Fruit fly (Drosophila melanogaster) whole organism, embryonic: ENCODE data around the gene eys.

Experiments
- Abd-B ChIP-seq: fragments of 200-800 bp; sonication (Bioruptor generic); optimal IDR thresholded peaks from 2 replicates; lab custom pipeline; 2018; ENCODE audit warnings: missing biosample characterization, mild to moderate bottlenecking, missing genetic modification characterization, moderate library complexity
- CG10267 ChIP-seq: fragments of 200-800 bp; sonication (Bioruptor generic); optimal IDR thresholded peaks from 2 replicates; lab custom pipeline; 2018; ENCODE audit warnings: missing biosample characterization, mild to moderate bottlenecking, missing genetic modification characterization, moderate library complexity
- CG11695 ChIP-seq: fragments of 200-800 bp; sonication (Bioruptor generic); IDR thresholded peaks from 3 replicates; pipeline ENCODE4 v1.3.6; 2022; ENCODE audit warnings: missing biosample characterization, missing genetic modification characterization
- CG12071 ChIP-seq: fragments of 200-800 bp; sonication (Bioruptor generic); optimal IDR thresholded peaks from 3 replicates; lab custom pipeline; 2018; ENCODE audit warnings: missing biosample characterization, mild to moderate bottlenecking, missing genetic modification characterization
- CG13296 ChIP-seq: fragments of 200-800 bp; sonication (Bioruptor generic); optimal IDR thresholded peaks from 3 replicates; lab custom pipeline; 2018; ENCODE audit warnings: missing biosample characterization, mild to moderate bottlenecking, missing genetic modification characterization
- CG13424 ChIP-seq: fragments of 200-800 bp; sonication (Bioruptor generic); optimal IDR thresholded peaks from 2 replicates; lab custom pipeline; 2019; ENCODE audit warnings: missing biosample characterization, mild to moderate bottlenecking, missing genetic modification characterization, moderate library complexity
- CG13775 ChIP-seq: fragments of 200-800 bp; sonication (Bioruptor generic); optimal IDR thresholded peaks from 3 replicates; lab custom pipeline; 2017; ENCODE audit warnings: missing biosample characterization, mild to moderate bottlenecking, missing genetic modification characterization
- CG14050 ChIP-seq: fragments of 200-800 bp; sonication (Bioruptor generic); IDR thresholded peaks from 3 replicates; pipeline ENCODE4 v1.3.6; 2022; ENCODE audit warnings: missing biosample characterization, missing genetic modification characterization
- CG15479 ChIP-seq: fragments of 200-800 bp; sonication (Bioruptor generic); optimal IDR thresholded peaks from 3 replicates; lab custom pipeline; 2019; ENCODE audit warnings: missing biosample characterization, mild to moderate bottlenecking, missing genetic modification characterization, moderate library complexity
- CG17385 ChIP-seq: fragments of 200-800 bp; sonication (Bioruptor generic); optimal IDR thresholded peaks from 3 replicates; lab custom pipeline; 2018; ENCODE audit warnings: missing biosample characterization, mild to moderate bottlenecking, missing genetic modification characterization
- CG17829 ChIP-seq: fragments of 200-800 bp; optimal IDR thresholded peaks from 2 replicates; lab custom pipeline; 2019; ENCODE audit warnings: missing biosample characterization, mild to moderate bottlenecking, missing genetic modification characterization, moderate library complexity
- CG18599 ChIP-seq: fragments of 200-800 bp; sonication (Bioruptor generic); optimal IDR thresholded peaks from 3 replicates; lab custom pipeline; 2017; ENCODE audit warnings: missing biosample characterization, missing genetic modification characterization, mild to moderate bottlenecking, moderate library complexity, missing genetic modification reagents
- CG30403 ChIP-seq: fragments of 200-800 bp; sonication (Bioruptor generic); optimal IDR thresholded peaks from 3 replicates; lab custom pipeline; 2016; ENCODE audit warnings: missing biosample characterization, missing genetic modification characterization
- CG31441 ChIP-seq: fragments of 200-800 bp; sonication (Bioruptor generic); IDR thresholded peaks from 2 replicates; pipeline ENCODE4 v1.3.6; 2022; ENCODE audit warnings: missing biosample characterization, missing genetic modification characterization
- CG32532 ChIP-seq: fragments of 200-800 bp; sonication (Bioruptor generic); IDR thresholded peaks from 2 replicates; pipeline ENCODE4 v1.3.6; 2022; ENCODE audit warnings: missing biosample characterization, missing genetic modification characterization
- CG34376 ChIP-seq: fragments of 200-800 bp; sonication (Bioruptor generic); optimal IDR thresholded peaks from 2 replicates; lab custom pipeline; 2018; ENCODE audit warnings: missing biosample characterization, mild to moderate bottlenecking, missing genetic modification characterization
- CG3726 ChIP-seq: fragments of 200-800 bp; sonication (Bioruptor generic); IDR thresholded peaks from 3 replicates; pipeline ENCODE4, ENCODE4 v1.3.6; 2022; ENCODE audit warnings: missing biosample characterization, missing genetic modification characterization
- CG4424 ChIP-seq: fragments of 200-800 bp; sonication (Bioruptor generic); optimal IDR thresholded peaks from 3 replicates; lab custom pipeline; 2016; ENCODE audit warnings: missing biosample characterization, missing genetic modification characterization
- CG4707 ChIP-seq: fragments of 200-800 bp; sonication (Bioruptor generic); optimal IDR thresholded peaks from 2 replicates; lab custom pipeline; 2018; ENCODE audit warnings: missing biosample characterization, mild to moderate bottlenecking, missing genetic modification characterization, moderate library complexity
- CG8089 ChIP-seq: fragments of 200-800 bp; sonication (Bioruptor generic); optimal IDR thresholded peaks from 3 replicates; lab custom pipeline; 2016; ENCODE audit warnings: missing biosample characterization, missing genetic modification characterization
- CG9727 ChIP-seq: fragments of 200-800 bp; sonication (Bioruptor generic); optimal IDR thresholded peaks from 3 replicates; lab custom pipeline; 2017; ENCODE audit warnings: missing biosample characterization, mild to moderate bottlenecking, missing genetic modification characterization
- CG9797 ChIP-seq: fragments of 200-800 bp; sonication (Bioruptor generic); optimal IDR thresholded peaks from 3 replicates; lab custom pipeline; 2018; ENCODE audit warnings: missing biosample characterization, mild to moderate bottlenecking, missing genetic modification characterization
- CHES-1-like ChIP-seq: fragments of 200-800 bp; sonication (Bioruptor generic); optimal IDR thresholded peaks from 2 replicates; lab custom pipeline; 2016; ENCODE audit warnings: missing biosample characterization, missing genetic modification characterization
- CoRest ChIP-seq: fragments of 200-800 bp; sonication (Bioruptor generic); optimal IDR thresholded peaks from 3 replicates; lab custom pipeline; 2018; ENCODE audit warnings: missing biosample characterization, mild to moderate bottlenecking, missing genetic modification characterization, moderate library complexity
- D19B ChIP-seq: fragments of 200-800 bp; sonication (Bioruptor generic); optimal IDR thresholded peaks from 2 replicates; lab custom pipeline; 2017; ENCODE audit warnings: missing biosample characterization, mild to moderate bottlenecking, missing genetic modification characterization
- Deaf1 ChIP-seq: fragments of 200-800 bp; optimal IDR thresholded peaks from 3 replicates; lab custom pipeline; 2019; ENCODE audit warnings: missing biosample characterization, mild to moderate bottlenecking, missing genetic modification characterization, moderate library complexity
- Hmr ChIP-seq: fragments of 200-800 bp; sonication (Bioruptor generic); optimal IDR thresholded peaks from 3 replicates; lab custom pipeline; 2017; ENCODE audit warnings: mild to moderate bottlenecking, missing biosample characterization, missing genetic modification reagents, missing genetic modification characterization
- MESR4 ChIP-seq: fragments of 200-800 bp; sonication (Bioruptor generic); optimal IDR thresholded peaks from 2 replicates; lab custom pipeline; 2018; ENCODE audit warnings: missing biosample characterization, mild to moderate bottlenecking, missing genetic modification characterization, moderate library complexity
- NfI ChIP-seq: fragments of 200-800 bp; sonication (Bioruptor generic); optimal IDR thresholded peaks from 3 replicates; lab custom pipeline; 2018; ENCODE audit warnings: missing biosample characterization, mild to moderate bottlenecking, missing genetic modification characterization, moderate library complexity
- Oli ChIP-seq: fragments of 200-800 bp; sonication (Bioruptor generic); optimal IDR thresholded peaks from 2 replicates; lab custom pipeline; 2018; ENCODE audit warnings: missing biosample characterization, mild to moderate bottlenecking, missing genetic modification characterization, moderate library complexity
- Ptx1 ChIP-seq: fragments of 200-800 bp; sonication (Bioruptor generic); IDR thresholded peaks from 2 replicates; pipeline ENCODE4 v1.3.6; 2022; ENCODE audit warnings: missing biosample characterization, missing genetic modification characterization
- Xbp1 ChIP-seq: fragments of 200-800 bp; sonication (Bioruptor generic); optimal IDR thresholded peaks from 3 replicates; lab custom pipeline; 2016; ENCODE audit warnings: missing biosample characterization, mild to moderate bottlenecking, missing genetic modification characterization
- Xrp1 ChIP-seq: fragments of 200-800 bp; sonication (Bioruptor generic); IDR thresholded peaks from 2 replicates; pipeline ENCODE4 v1.3.6; 2022; ENCODE audit warnings: missing biosample characterization, missing genetic modification characterization
- YL-1 ChIP-seq: fragments of 200-800 bp; sonication (Bioruptor generic); optimal IDR thresholded peaks from 3 replicates; lab custom pipeline; 2017; ENCODE audit warnings: missing biosample characterization, mild to moderate bottlenecking, missing genetic modification characterization
- bcd ChIP-seq: fragments of 200-800 bp; sonication (Bioruptor generic); optimal IDR thresholded peaks from 2 replicates; lab custom pipeline; 2017; ENCODE audit warnings: missing biosample characterization, mild to moderate bottlenecking, missing genetic modification characterization
- caup ChIP-seq: fragments of 200-800 bp; sonication (Bioruptor generic); optimal IDR thresholded peaks from 3 replicates; lab custom pipeline; 2017; ENCODE audit warnings: missing biosample characterization, mild to moderate bottlenecking, missing genetic modification characterization, moderate library complexity; ENCODE audit not compliant: severe bottlenecking
- dm ChIP-seq: fragments of 200-800 bp; sonication (Bioruptor generic); optimal IDR thresholded peaks from 3 replicates; lab custom pipeline; 2016; ENCODE audit warnings: missing biosample characterization, missing genetic modification characterization
- dmrt99B ChIP-seq: fragments of 200-800 bp; sonication (Bioruptor generic); optimal IDR thresholded peaks from 2 replicates; lab custom pipeline; 2018; ENCODE audit warnings: missing biosample characterization, mild to moderate bottlenecking, missing genetic modification characterization, moderate library complexity
- dysf ChIP-seq: fragments of 200-800 bp; sonication (Bioruptor generic); IDR thresholded peaks from 3 replicates; pipeline ENCODE4 v1.3.6; 2022; ENCODE audit warnings: missing biosample characterization, missing genetic modification characterization
- gfzf ChIP-seq: fragments of 200-800 bp; sonication (Bioruptor generic); optimal IDR thresholded peaks from 2 replicates; lab custom pipeline; 2016; ENCODE audit warnings: missing biosample characterization, mild to moderate bottlenecking, missing genetic modification characterization, moderate library complexity
- klu ChIP-seq: fragments of 200-800 bp; sonication (Bioruptor generic); IDR thresholded peaks from 2 replicates; pipeline ENCODE4 v1.3.6; 2022; ENCODE audit warnings: missing biosample characterization, missing genetic modification characterization
- lmd ChIP-seq: fragments of 200-800 bp; sonication (Bioruptor generic); IDR thresholded peaks from 2 replicates; pipeline ENCODE4 v1.3.6; 2022; ENCODE audit warnings: missing biosample characterization, missing genetic modification characterization
- nmo ChIP-seq: fragments of 200-800 bp; sonication (Bioruptor generic); optimal IDR thresholded peaks from 2 replicates; lab custom pipeline; 2018; ENCODE audit warnings: missing biosample characterization, mild to moderate bottlenecking, missing genetic modification characterization, moderate library complexity
- phol ChIP-seq: fragments of 200-800 bp; sonication (Bioruptor generic); optimal IDR thresholded peaks from 3 replicates; lab custom pipeline; 2018; ENCODE audit warnings: missing biosample characterization, mild to moderate bottlenecking, missing genetic modification characterization, moderate library complexity
- prd ChIP-seq, 3 experiments: fragments of >200 bp in 2 of 3; fragments of 200-800 bp in 1 of 3; sonication (Bioruptor generic) in 1 of 3; optimal IDR thresholded peaks in 2 of 3; IDR thresholded peaks in 1 of 3; 2 replicates in 2 of 3; 3 replicates in 1 of 3; pipeline versions ENCODE4 v1.3.6 to Lab custom; 2017 to 2022; ENCODE audit warnings: missing biosample characterization in 1 of 3, missing genetic modification characterization in 1 of 3
- so ChIP-seq: fragments of 200-800 bp; sonication (Bioruptor generic); IDR thresholded peaks from 3 replicates; pipeline ENCODE4 v1.3.6; 2022; ENCODE audit warnings: missing biosample characterization, missing genetic modification characterization
- sob ChIP-seq: fragments of 200-800 bp; sonication (Bioruptor generic); IDR thresholded peaks from 2 replicates; pipeline ENCODE4 v1.3.6; 2022; ENCODE audit warnings: missing biosample characterization, missing genetic modification characterization
- twi ChIP-seq: fragments of 200-800 bp; optimal IDR thresholded peaks from 2 replicates; lab custom pipeline; 2019; ENCODE audit warnings: missing biosample characterization, mild to moderate bottlenecking, missing genetic modification characterization, moderate library complexity
- z ChIP-seq: fragments of 200-800 bp; sonication (Bioruptor generic); IDR thresholded peaks from 3 replicates; pipeline ENCODE4 v1.3.6; 2022; ENCODE audit warnings: missing biosample characterization, missing genetic modification characterization

Gene eys

DNA sequence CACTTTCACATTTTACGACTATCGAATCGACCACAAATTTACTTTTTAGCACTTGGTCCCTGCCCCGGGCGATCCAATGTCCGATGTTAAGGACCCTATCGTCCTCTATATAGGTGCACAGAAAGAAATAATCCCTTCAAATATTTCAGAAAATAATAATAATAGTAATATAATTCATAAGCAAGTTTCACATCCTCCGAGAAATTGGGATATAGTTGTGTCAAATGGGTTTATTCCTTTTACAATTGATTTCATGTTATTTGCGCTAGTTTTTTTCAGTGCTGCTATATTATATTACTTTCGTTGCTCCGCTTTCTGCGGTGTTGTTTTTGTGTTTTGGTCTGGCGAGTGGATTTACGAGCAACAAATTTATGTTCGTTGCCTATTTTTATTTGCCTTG lies 37.0 kb downstream of the eys start (continued):
- TF ChIP-seq CG13775 (GFP tag; lab: Kevin White, UChicago) = peak; percentile 33
- TF ChIP-seq CG32532 (GFP tag; lab: Robert Waterston, UW) = peak; percentile 54; the same call in 1 of the 2 replicates
- peak; percentile 41 for TF ChIP-seq phol (tag; lab: Kevin White, UChicago)
- no peak for TF ChIP-seq CG9797
- TF ChIP-seq Abd-B (GFP tag; lab: Kevin White, UChicago) = peak; percentile 62
- TF ChIP-seq CG10267 = peak; percentile 14
- TF ChIP-seq YL-1 (GFP tag; lab: Kevin White, UChicago) = no peak
- peak; percentile 66 for TF ChIP-seq Hmr (GFP tag; lab: Kevin White, UChicago)
- TF ChIP-seq CG18599 (GFP tag; lab: Kevin White, UChicago) = peak; percentile 81
- TF ChIP-seq caup (GFP tag; lab: Kevin White, UChicago) = peak; percentile 46
- TF ChIP-seq nmo (GFP tag; lab: Kevin White, UChicago) = peak; percentile 24
- no peak for TF ChIP-seq z (GFP tag; lab: Robert Waterston, UW)
- TF ChIP-seq Xbp1 (GFP tag; lab: Kevin White, UChicago) = peak; percentile 17
- TF ChIP-seq CG17829 = no peak
- no peak for TF ChIP-seq prd (optimal IDR thresholded peaks at IDR 0.05; lab: Kevin White, UChicago)
- peak; percentile 56; the same call in 2 of the 3 replicates for TF ChIP-seq prd (GFP tag; IDR thresholded peaks at IDR 0.05; lab: Robert Waterston, UW)
- TF ChIP-seq Ptx1 (GFP tag; lab: Robert Waterston, UW) = peak; percentile 39
- peak; percentile 41 for TF ChIP-seq CG13296 (GFP tag; lab: Kevin White, UChicago)
- TF ChIP-seq CG4424 = peak; percentile 9
- TF ChIP-seq D19B (GFP tag; lab: Kevin White, UChicago) = peak; percentile 12
- no peak for TF ChIP-seq dm (GFP tag; lab: Kevin White, UChicago)
- TF ChIP-seq CG12071 (GFP tag; lab: Kevin White, UChicago) = peak; percentile 7
- TF ChIP-seq gfzf = no peak
- TF ChIP-seq twi (tag; lab: Kevin White, UChicago) = no peak
- TF ChIP-seq klu = no peak
- peak; percentile 45; the same call in 1 of the 2 replicates for TF ChIP-seq CG31441
- TF ChIP-seq CG4707 = no peak
- no peak for TF ChIP-seq CG15479 (GFP tag; lab: Kevin White, UChicago)
- peak; percentile 11 for TF ChIP-seq CG34376 (GFP tag; lab: Kevin White, UChicago)
- TF ChIP-seq CHES-1-like = no peak
- TF ChIP-seq NfI (GFP tag; lab: Kevin White, UChicago) = peak; percentile 42
- peak; percentile 22; the same call in 1 of the 3 replicates for TF ChIP-seq CG14050 (GFP tag; lab: Robert Waterston, UW)
- TF ChIP-seq MESR4 = no peak
- 0 out of 3 replicates have a peak, but pooled peaks have one; percentile 41 for TF ChIP-seq CG11695 (GFP tag; lab: Robert Waterston, UW)
- TF ChIP-seq CG30403 = peak; percentile 19
- peak; percentile 71 for TF ChIP-seq sob (GFP tag; lab: Robert Waterston, UW)
- 0 out of 3 replicates have a peak, but pooled peaks have one; percentile 47 for TF ChIP-seq CG3726
- peak; percentile 47; the same call in 1 of the 2 replicates for TF ChIP-seq Xrp1 (GFP tag; lab: Robert Waterston, UW)
- TF ChIP-seq dysf (GFP tag; lab: Robert Waterston, UW) = peak; percentile 62; the same call in 2 of the 3 replicates
- TF ChIP-seq lmd (GFP tag; lab: Robert Waterston, UW) = peak; percentile 49; the same call in 1 of the 2 replicates
- peak; percentile 52 for TF ChIP-seq CG13424 (tag; lab: Kevin White, UChicago)
- peak; percentile 30 for TF ChIP-seq Deaf1 (tag; lab: Kevin White, UChicago)
- no peak for TF ChIP-seq CG8089
- TF ChIP-seq CoRest = peak; percentile 52
- peak; percentile 35 for TF ChIP-seq CG17385
- TF ChIP-seq dmrt99B (tag; lab: Kevin White, UChicago) = peak; percentile 53
- TF ChIP-seq CG9727 (GFP tag; lab: Kevin White, UChicago) = peak; percentile 53
- TF ChIP-seq Oli (tag; lab: Kevin White, UChicago) = peak; percentile 12
- peak; percentile 38 for TF ChIP-seq bcd
- 0 out of 3 replicates have a peak, but pooled peaks have one; percentile 24 for TF ChIP-seq so
